Worm (Caenorhabditis elegans): ENCODE data around the gene cat-4.

DNA sequence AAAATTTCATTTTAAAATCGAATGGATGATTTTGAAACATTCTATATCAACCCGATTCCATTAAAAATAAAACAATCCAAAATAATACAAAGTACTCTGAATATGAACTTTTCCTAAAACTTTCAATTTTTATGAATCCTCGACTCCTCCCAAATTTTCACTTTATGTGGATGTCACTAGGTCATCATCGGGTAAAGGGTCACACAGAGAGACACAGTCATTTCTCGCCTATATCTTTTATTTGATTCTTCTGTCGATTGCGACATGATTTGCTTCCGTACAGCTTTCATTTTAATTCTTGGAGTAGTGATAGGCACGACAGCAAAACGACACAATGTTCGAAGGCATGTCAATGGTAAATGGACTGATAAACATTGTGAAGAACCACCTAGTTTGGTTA lies 36.2 kb upstream of the cat-4 start, which contains the start of gene F25D1.3:
- TF ChIP-seq dao-5 (tag; optimal IDR thresholded peaks at IDR 0.05) (no peak), him-1 (tag; optimal IDR thresholded peaks at IDR 0.05) (no peak), W03F9.2 (tag; optimal IDR thresholded peaks at IDR 0.05) (no peak)

Measured in whole organism, L4/young adult.